Worm (Caenorhabditis elegans): ENCODE results near the gene B0303.11.
A peak's percentile ranks its signal among the peaks of the same experiment; 100 is the strongest.

The B0303.11 gene

DNA sequence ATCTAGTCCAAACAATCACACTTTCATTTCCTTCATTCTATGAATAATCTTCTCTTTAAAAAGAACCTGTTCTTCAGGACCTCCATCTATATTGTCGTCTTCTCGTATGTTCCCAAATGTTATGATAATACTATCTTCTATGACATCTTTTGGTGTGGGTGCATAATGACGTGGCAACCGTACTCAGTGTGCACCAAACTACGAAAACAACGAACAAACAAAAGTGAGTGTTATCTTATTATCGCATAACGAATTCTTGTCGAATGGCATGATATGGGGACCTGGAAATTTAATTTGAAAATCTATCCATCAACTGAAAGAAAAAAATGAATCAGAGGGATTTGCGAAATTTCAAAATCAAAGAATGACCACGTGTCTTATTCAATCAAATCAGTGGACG, 54.2 kb downstream of the B0303.11 start:
- TF ChIP-seq K11D2.4 (GFP tag; IDR thresholded peaks at IDR 0.05) (no peak), ztf-26 (tag; optimal IDR thresholded peaks at IDR 0.05) (no peak), cebp-1 (GFP tag; IDR thresholded peaks at IDR 0.05) (no peak), cebp-1 (tag; optimal IDR thresholded peaks at IDR 0.05) (peak; percentile 29), lsl-1 (GFP tag; optimal IDR thresholded peaks at IDR 0.05) (no peak)

DNA sequence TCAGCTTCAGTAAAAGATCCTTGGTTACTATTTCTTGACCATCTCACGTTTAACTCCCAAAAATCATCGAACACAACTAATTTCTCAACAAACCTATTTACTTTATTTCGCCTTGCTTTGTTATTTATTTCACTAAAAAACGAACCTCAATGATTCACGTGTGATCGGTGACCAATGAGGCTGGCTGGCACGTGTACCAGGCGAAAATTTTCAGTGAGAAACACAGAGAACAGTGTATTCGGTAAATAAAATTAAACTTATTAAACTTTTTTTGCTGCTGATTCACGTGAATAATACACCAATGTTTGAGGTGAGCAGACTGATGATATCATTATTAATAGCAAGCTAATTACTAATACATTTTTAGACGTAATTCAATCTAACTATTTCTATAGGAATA, 54.8 kb downstream of the B0303.11 start:
- TF ChIP-seq C06A6.2 (GFP tag; conservative IDR thresholded peaks at IDR 0.05) (no peak), ztf-26 (tag; optimal IDR thresholded peaks at IDR 0.05) (peak; percentile 14)

DNA sequence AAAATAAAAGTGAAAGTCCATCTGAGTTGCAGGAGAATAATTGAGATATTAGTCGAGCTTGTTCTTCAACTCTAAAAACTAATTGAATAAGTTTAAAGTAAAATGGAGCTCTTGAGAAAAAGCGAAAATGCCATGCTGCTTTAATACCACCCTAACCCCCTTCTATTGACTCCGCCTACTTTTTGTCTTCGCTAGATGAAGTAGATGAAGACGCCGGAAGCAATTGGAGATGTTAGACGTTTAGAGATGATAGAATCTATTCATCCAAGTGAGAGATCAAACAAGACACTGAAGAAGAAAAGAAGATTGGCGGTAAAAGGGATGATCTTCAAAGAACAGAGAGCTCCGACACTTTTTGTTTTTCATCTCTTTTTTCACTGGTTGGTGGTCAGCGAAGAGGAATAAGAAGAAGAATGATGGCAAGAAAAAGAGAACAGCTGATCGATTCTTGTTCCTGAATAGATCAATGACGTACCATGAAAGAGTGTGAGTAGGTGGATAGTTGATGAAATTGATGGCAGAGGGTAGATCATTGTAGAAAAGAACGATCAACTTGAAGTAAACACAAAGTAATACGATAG, 55.7 kb downstream of the B0303.11 start:
- no peak for TF ChIP-seq dox-1 (GFP tag; IDR thresholded peaks at IDR 0.05)
- peak; percentile 33 for TF ChIP-seq somi-1 (GFP tag; optimal IDR thresholded peaks at IDR 0.05)

ce11 chrIII:8653875-8654386, 56.3 kb downstream of the B0303.11 start, which contains the start of gene F22B7.9:
Gene F22B7.9 (minus strand): TSS chrIII:8653925.
- TF ChIP-seq nhr-80 (tag; optimal IDR thresholded peaks at IDR 0.05) (no peak), cebp-2 (GFP tag; IDR thresholded peaks at IDR 0.05) (no peak), K12H6.12 (tag; optimal IDR thresholded peaks at IDR 0.05) (peak; percentile 23), K11D2.4 (GFP tag; IDR thresholded peaks at IDR 0.05) (0 out of 2 replicates have a peak, but pooled peaks have one; percentile 23), ama-1 (optimal IDR thresholded peaks at IDR 0.05) (peak; percentile 82), ama-1 (GFP tag; optimal IDR thresholded peaks at IDR 0.05) (no peak), attf-3 (GFP tag; conservative IDR thresholded peaks at IDR 0.05) (0 out of 2 replicates have a peak, but pooled peaks have one; percentile 12), lin-40 (tag; optimal IDR thresholded peaks at IDR 0.05) (no peak)

- no peak for TF ChIP-seq ceh-91 (GFP tag; IDR thresholded peaks at IDR 0.05)
- TF ChIP-seq F10E7.11 (tag; optimal IDR thresholded peaks at IDR 0.05), result no peak
- TF ChIP-seq repo-1 (tag; optimal IDR thresholded peaks at IDR 0.05), result no peak
- no peak for TF ChIP-seq atf-7 (tag; optimal IDR thresholded peaks at IDR 0.05)
- TF ChIP-seq snpc-4 (GFP tag; optimal IDR thresholded peaks at IDR 0.05), result no peak
- TF ChIP-seq snpc-4 (tag; optimal IDR thresholded peaks at IDR 0.05), result no peak
- TF ChIP-seq rec-8 (tag; optimal IDR thresholded peaks at IDR 0.05), result peak in 1 of 2 experiments; percentile 25
- TF ChIP-seq ceh-40 (GFP tag; IDR thresholded peaks at IDR 0.05), result peak; percentile 20; the same call in 1 of the 2 replicates
- no peak for TF ChIP-seq mes-4 (tag; optimal IDR thresholded peaks at IDR 0.05)
- TF ChIP-seq madf-6 (GFP tag; IDR thresholded peaks at IDR 0.05), result peak; percentile 52
- TF ChIP-seq ztf-22 (GFP tag; optimal IDR thresholded peaks at IDR 0.05), result no peak
- TF ChIP-seq rpc-1 (optimal IDR thresholded peaks at IDR 0.05), result peak; percentile 52
- peak; percentile 76 for TF ChIP-seq rpc-1 (tag; optimal IDR thresholded peaks at IDR 0.05)
- peak; percentile 25 for TF ChIP-seq die-1 (tag; optimal IDR thresholded peaks at IDR 0.05)
- TF ChIP-seq somi-1 (GFP tag; optimal IDR thresholded peaks at IDR 0.05), result no peak
- no peak for TF ChIP-seq K12H6.12 (tag; optimal IDR thresholded peaks at IDR 0.05)
- TF ChIP-seq ceh-58 (GFP tag; IDR thresholded peaks at IDR 0.05), result no peak
- peak; percentile 17 for TF ChIP-seq snpc-3.4 (tag; optimal IDR thresholded peaks at IDR 0.05)
- TF ChIP-seq akir-1 (GFP tag; optimal IDR thresholded peaks at IDR 0.05), result no peak
- peak; percentile 57; the same call in 1 of the 2 replicates for TF ChIP-seq lin-26 (GFP tag; IDR thresholded peaks at IDR 0.05)
- no peak for TF ChIP-seq dpff-1 (tag; optimal IDR thresholded peaks at IDR 0.05)
- TF ChIP-seq snpc-1.1 (tag; optimal IDR thresholded peaks at IDR 0.05; ENCODE audit: insufficient read depth), result no peak
- TF ChIP-seq Y95B8A.8 (GFP tag; IDR thresholded peaks at IDR 0.05), result no peak
- no peak for TF ChIP-seq nhr-179 (tag; optimal IDR thresholded peaks at IDR 0.05)
- no peak for TF ChIP-seq nhr-27 (tag; optimal IDR thresholded peaks at IDR 0.05)
- TF ChIP-seq snpc-1.3 (tag; optimal IDR thresholded peaks at IDR 0.05; ENCODE audit: insufficient read depth), result no peak
- TF ChIP-seq zim-3 (tag; optimal IDR thresholded peaks at IDR 0.05), result no peak
- no peak for TF ChIP-seq F37B4.10 (GFP tag; IDR thresholded peaks at IDR 0.05)
- no peak for TF ChIP-seq C06A6.2 (GFP tag; conservative IDR thresholded peaks at IDR 0.05)
- peak; percentile 88 for TF ChIP-seq tbp1 (GFP tag; optimal IDR thresholded peaks at IDR 0.05)
Measured at ce11 chrIII:8653457-8653856, 56.8 kb downstream of the B0303.11 start.
